Fruit fly (Drosophila melanogaster): ENCODE data around the gene CG31635.

Gene CG31635

DNA sequence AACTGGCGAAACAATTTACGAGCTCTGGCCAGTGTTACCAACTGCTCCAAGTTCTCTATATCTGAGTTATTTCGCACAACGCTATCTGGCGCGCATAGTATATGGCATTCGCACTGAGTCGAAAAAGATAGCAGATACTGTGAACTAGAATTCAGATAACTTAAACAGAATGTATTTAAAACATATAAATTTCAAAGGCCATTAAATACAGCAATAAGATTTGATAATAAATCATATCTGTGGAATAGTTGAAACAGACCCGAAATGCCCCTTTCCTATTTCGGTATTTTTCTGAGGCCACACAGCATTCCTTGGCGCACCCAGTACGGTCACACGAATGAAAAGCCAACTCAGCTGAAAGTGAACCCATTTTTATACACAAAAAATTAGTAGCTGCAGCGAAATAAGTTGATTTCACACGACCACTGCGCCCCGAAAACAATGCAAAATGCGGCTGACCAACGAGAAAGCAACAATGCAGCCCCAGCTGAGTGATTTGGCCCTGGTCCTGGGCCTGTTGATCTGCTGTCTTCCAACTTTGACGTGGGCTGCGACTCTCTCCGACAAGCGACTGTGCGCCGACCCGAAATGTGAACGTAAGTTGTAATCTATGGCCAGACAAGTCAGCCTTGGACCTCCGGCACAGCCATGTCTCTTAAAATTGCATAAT, at the start of gene CG31635, which contains the start of gene Tango1:
CG31635 (minus strand) TSS at position 30 of the 670 bp plus-strand sequence.
Tango1 (plus strand) TSS at position 304 of the 670 bp plus-strand sequence.
- TF ChIP-seq eve (GFP tag; optimal IDR thresholded peaks at IDR 0.05) (no peak), Neu2 (GFP tag; optimal IDR thresholded peaks at IDR 0.05; ENCODE audit: borderline replicate concordance) (no peak), CG1792 (GFP tag; optimal IDR thresholded peaks at IDR 0.05) (no peak), NC2β (GFP tag; optimal IDR thresholded peaks at IDR 0.05) (no peak), crp (GFP tag; optimal IDR thresholded peaks at IDR 0.05) (peak in 1 of 2 experiments; percentile 72), ATbp (GFP tag; optimal IDR thresholded peaks at IDR 0.05) (no peak), cg (GFP tag; optimal IDR thresholded peaks at IDR 0.05) (no peak), CG1024 (GFP tag; IDR thresholded peaks at IDR 0.05) (no peak), corto (GFP tag; optimal IDR thresholded peaks at IDR 0.05) (no peak), CG17328 (GFP tag; IDR thresholded peaks at IDR 0.05) (no peak), CG30020 (tag; optimal IDR thresholded peaks at IDR 0.05) (peak; percentile 56), Oaz (GFP tag; IDR thresholded peaks at IDR 0.05) (no peak), salm (tag; optimal IDR thresholded peaks at IDR 0.05) (no peak), Adf1 (GFP tag; IDR thresholded peaks at IDR 0.05) (peak; percentile 34; the same call in 1 of the 2 replicates), CG34376 (GFP tag; optimal IDR thresholded peaks at IDR 0.05) (peak; percentile 4), CG32772 (GFP tag; IDR thresholded peaks at IDR 0.05) (no peak), hth (optimal IDR thresholded peaks at IDR 0.05) (no peak), sd (tag; optimal IDR thresholded peaks at IDR 0.05) (peak; percentile 89), sima (GFP tag; optimal IDR thresholded peaks at IDR 0.05) (no peak), btn (GFP tag; optimal IDR thresholded peaks at IDR 0.05) (no peak), sob (GFP tag; IDR thresholded peaks at IDR 0.05) (no peak), CG11456 (GFP tag; IDR thresholded peaks at IDR 0.05) (no peak), pum (GFP tag; optimal IDR thresholded peaks at IDR 0.05) (no peak), Fer1 (GFP tag; optimal IDR thresholded peaks at IDR 0.05) (peak; percentile 34), CG3847 (GFP tag; IDR thresholded peaks at IDR 0.05) (peak; percentile 32; the same call in 1 of the 2 replicates), HmgD (GFP tag; optimal IDR thresholded peaks at IDR 0.05) (peak; percentile 28), CG17802 (tag; optimal IDR thresholded peaks at IDR 0.05) (peak; percentile 82), CG2875 (GFP tag; optimal IDR thresholded peaks at IDR 0.05) (no peak), fd102C (GFP tag; optimal IDR thresholded peaks at IDR 0.05) (no peak), stwl (tag; optimal IDR thresholded peaks at IDR 0.05) (peak; percentile 66), CG12744 (GFP tag; optimal IDR thresholded peaks at IDR 0.05) (peak; percentile 2), CG4617 (GFP tag; optimal IDR thresholded peaks at IDR 0.05; ENCODE audit: borderline replicate concordance) (peak; percentile 68), CG14860 (GFP tag; IDR thresholded peaks at IDR 0.05; ENCODE audit: partially characterized antibody) (no peak), CG32532 (GFP tag; IDR thresholded peaks at IDR 0.05) (no peak), CG9932 (GFP tag; IDR thresholded peaks at IDR 0.05) (0 out of 2 replicates have a peak, but pooled peaks have one; percentile 40), CG12104 (GFP tag; optimal IDR thresholded peaks at IDR 0.05) (no peak), Taf1 (GFP tag; IDR thresholded peaks at IDR 0.05) (no peak), CG7745 (tag; optimal IDR thresholded peaks at IDR 0.05) (no peak), otp (GFP tag; IDR thresholded peaks at IDR 0.05) (no peak), CG6272 (GFP tag; IDR thresholded peaks at IDR 0.05) (0 out of 2 replicates have a peak, but pooled peaks have one; percentile 20), Opbp (GFP tag; IDR thresholded peaks at IDR 0.05; ENCODE audit: partially characterized antibody) (0 out of 3 replicates have a peak, but pooled peaks have one; percentile 33), CG8388 (GFP tag; optimal IDR thresholded peaks at IDR 0.05) (no peak), dmrt11E (tag; optimal IDR thresholded peaks at IDR 0.05) (peak; percentile 10), CG13296 (GFP tag; optimal IDR thresholded peaks at IDR 0.05) (no peak), Stat92E (GFP tag; optimal IDR thresholded peaks at IDR 0.05) (no peak), CG13424 (tag; optimal IDR thresholded peaks at IDR 0.05) (peak; percentile 7), peb (GFP tag; IDR thresholded peaks at IDR 0.05) (no peak), CG13287 (GFP tag; IDR thresholded peaks at IDR 0.05; ENCODE audit: partially characterized antibody) (peak; percentile 24; the same call in 1 of the 2 replicates), Lim3 (GFP tag; IDR thresholded peaks at IDR 0.05) (no peak)

All from whole organism, embryonic.